Fruit fly (Drosophila melanogaster) whole organism, embryonic: ENCODE data around the gene CG5225.

Source experiments
- Adf1 ChIP-seq: fragments of 200-800 bp; sonication (Bioruptor generic); IDR thresholded peaks from 2 replicates; pipeline ENCODE4 v1.3.6; 2022; ENCODE audit warnings: missing biosample characterization, missing genetic modification characterization
- B-H2 ChIP-seq: fragments of 200-800 bp; sonication (Bioruptor generic); optimal IDR thresholded peaks from 2 replicates; lab custom pipeline; 2018; ENCODE audit warnings: missing biosample characterization, mild to moderate bottlenecking, missing genetic modification characterization
- BtbVII ChIP-seq: fragments of 200-800 bp; sonication (Bioruptor generic); optimal IDR thresholded peaks from 3 replicates; lab custom pipeline; 2017; ENCODE audit warnings: missing biosample characterization, mild to moderate bottlenecking, missing genetic modification characterization
- CG10274 ChIP-seq: fragments of 200-800 bp; sonication (Bioruptor generic); optimal IDR thresholded peaks from 3 replicates; lab custom pipeline; 2017; ENCODE audit warnings: missing biosample characterization, mild to moderate bottlenecking, missing genetic modification characterization
- CG12769 ChIP-seq: fragments of 200-800 bp; sonication (Bioruptor generic); optimal IDR thresholded peaks from 2 replicates; lab custom pipeline; 2019; ENCODE audit warnings: missing biosample characterization, mild to moderate bottlenecking, missing genetic modification characterization, moderate library complexity
- CG13624 ChIP-seq: fragments of 200-800 bp; sonication (Bioruptor generic); optimal IDR thresholded peaks from 2 replicates; lab custom pipeline; 2016; ENCODE audit warnings: missing biosample characterization, missing genetic modification characterization
- CG13894 ChIP-seq: fragments of 200-800 bp; sonication (Bioruptor generic); optimal IDR thresholded peaks from 3 replicates; lab custom pipeline; 2018; ENCODE audit warnings: missing biosample characterization, mild to moderate bottlenecking, missing genetic modification characterization, moderate library complexity
- CG17186 ChIP-seq: fragments of 200-800 bp; sonication (Bioruptor generic); optimal IDR thresholded peaks from 3 replicates; lab custom pipeline; 2017; ENCODE audit warnings: missing biosample characterization, missing genetic modification reagents, missing genetic modification characterization
- CG17802 ChIP-seq: fragments of 200-800 bp; sonication (Bioruptor generic); optimal IDR thresholded peaks from 2 replicates; lab custom pipeline; 2018; ENCODE audit warnings: missing biosample characterization, mild to moderate bottlenecking, missing genetic modification characterization, moderate library complexity
- CG17829 ChIP-seq: fragments of 200-800 bp; optimal IDR thresholded peaks from 2 replicates; lab custom pipeline; 2019; ENCODE audit warnings: missing biosample characterization, mild to moderate bottlenecking, missing genetic modification characterization, moderate library complexity
- CG17912 ChIP-seq: fragments of 200-800 bp; sonication (Bioruptor generic); optimal IDR thresholded peaks from 2 replicates; lab custom pipeline; 2018; ENCODE audit warnings: missing biosample characterization, mild to moderate bottlenecking, missing genetic modification characterization
- CG18619 ChIP-seq: fragments of 200-800 bp; sonication (Bioruptor generic); optimal IDR thresholded peaks from 3 replicates; lab custom pipeline; 2017; ENCODE audit warnings: missing biosample characterization, mild to moderate bottlenecking, missing genetic modification characterization
- CG2875 ChIP-seq: fragments of 200-800 bp; sonication (Bioruptor generic); optimal IDR thresholded peaks from 2 replicates; lab custom pipeline; 2017; ENCODE audit warnings: missing biosample characterization, mild to moderate bottlenecking, missing genetic modification characterization, missing genetic modification reagents
- CG3163 ChIP-seq: fragments of 200-800 bp; sonication (Bioruptor generic); optimal IDR thresholded peaks from 3 replicates; lab custom pipeline; 2016; ENCODE audit warnings: missing biosample characterization, missing genetic modification characterization
- CG3281 ChIP-seq: fragments of 200-800 bp; sonication (Bioruptor generic); optimal IDR thresholded peaks from 3 replicates; lab custom pipeline; 2017; ENCODE audit warnings: missing biosample characterization, mild to moderate bottlenecking, missing genetic modification characterization
- CG3847 ChIP-seq: fragments of 200-800 bp; sonication (Bioruptor generic); IDR thresholded peaks from 2 replicates; pipeline ENCODE4 v1.3.6; 2022; ENCODE audit warnings: missing biosample characterization, missing genetic modification characterization
- CG6175 ChIP-seq: fragments of 200-800 bp; sonication (Bioruptor generic); IDR thresholded peaks from 3 replicates; pipeline ENCODE4 v1.3.6; 2022; ENCODE audit warnings: missing biosample characterization, missing genetic modification characterization
- CG7271 ChIP-seq: fragments of 200-800 bp; sonication (Bioruptor generic); optimal IDR thresholded peaks from 2 replicates; lab custom pipeline; 2018; ENCODE audit warnings: missing biosample characterization, mild to moderate bottlenecking, missing genetic modification characterization, moderate library complexity
- CG8281 ChIP-seq: fragments of 200-800 bp; sonication (Bioruptor generic); optimal IDR thresholded peaks from 2 replicates; lab custom pipeline; 2018; ENCODE audit warnings: missing biosample characterization, mild to moderate bottlenecking, missing genetic modification characterization, moderate library complexity
- CG8290 ChIP-seq, 3 experiments: fragments of 200-800 bp; sonication (Bioruptor generic); optimal IDR thresholded peaks; 2 replicates each; lab custom pipeline; 2016 to 2019; ENCODE audit warnings: missing biosample characterization in 3 of 3, missing genetic modification characterization in 3 of 3, mild to moderate bottlenecking in 2 of 3, moderate library complexity in 1 of 3
- Fer1 ChIP-seq: fragments of 200-800 bp; sonication (Bioruptor generic); optimal IDR thresholded peaks from 2 replicates; lab custom pipeline; 2017; ENCODE audit warnings: missing biosample characterization, mild to moderate bottlenecking, missing genetic modification characterization
- HLH3B ChIP-seq: fragments of 200-800 bp; sonication (Bioruptor generic); IDR thresholded peaks from 2 replicates; pipeline ENCODE4 v1.3.6; 2022; ENCODE audit warnings: missing biosample characterization, missing genetic modification characterization
- HLHmδ ChIP-seq: fragments of 200-800 bp; sonication (Bioruptor generic); optimal IDR thresholded peaks from 2 replicates; lab custom pipeline; 2018; ENCODE audit warnings: missing biosample characterization, mild to moderate bottlenecking, missing genetic modification characterization, moderate library complexity
- HmgZ ChIP-seq: fragments of 200-800 bp; sonication (Bioruptor generic); optimal IDR thresholded peaks from 2 replicates; lab custom pipeline; 2018; ENCODE audit warnings: missing biosample characterization, mild to moderate bottlenecking, missing genetic modification characterization
- Hmr ChIP-seq: fragments of 200-800 bp; sonication (Bioruptor generic); optimal IDR thresholded peaks from 3 replicates; lab custom pipeline; 2017; ENCODE audit warnings: mild to moderate bottlenecking, missing biosample characterization, missing genetic modification reagents, missing genetic modification characterization
- Jarid2 ChIP-seq: fragments of 200-800 bp; sonication (Bioruptor generic); optimal IDR thresholded peaks from 3 replicates; lab custom pipeline; 2017; ENCODE audit warnings: mild to moderate bottlenecking, missing biosample characterization, missing genetic modification reagents, missing genetic modification characterization
- Pdp1 ChIP-seq, 2 experiments: fragments of 200-800 bp; sonication (Bioruptor generic); optimal IDR thresholded peaks; 3 replicates each; lab custom pipeline; 2016; ENCODE audit warnings: missing biosample characterization in 2 of 2, missing genetic modification characterization in 2 of 2, mild to moderate bottlenecking in 1 of 2, moderate library complexity in 1 of 2
- amos ChIP-seq: fragments of 200-800 bp; sonication (Bioruptor generic); IDR thresholded peaks from 2 replicates; pipeline ENCODE4 v1.3.6; 2022; ENCODE audit warnings: missing biosample characterization, missing genetic modification characterization; ENCODE audit not compliant: partially characterized antibody
- bowl ChIP-seq: fragments of 200-800 bp; sonication (Bioruptor generic); IDR thresholded peaks from 2 replicates; pipeline ENCODE4 v1.3.6; 2022; ENCODE audit warnings: missing biosample characterization, missing genetic modification characterization
- caup ChIP-seq: fragments of 200-800 bp; sonication (Bioruptor generic); optimal IDR thresholded peaks from 3 replicates; lab custom pipeline; 2017; ENCODE audit warnings: missing biosample characterization, mild to moderate bottlenecking, missing genetic modification characterization, moderate library complexity; ENCODE audit not compliant: severe bottlenecking
- ci ChIP-seq: fragments of 200-800 bp; sonication (Bioruptor generic); IDR thresholded peaks from 3 replicates; pipeline ENCODE4 v1.3.6; 2022; ENCODE audit warnings: missing biosample characterization, missing genetic modification characterization
- crp ChIP-seq, 2 experiments: fragments of 200-800 bp; sonication (Bioruptor generic); optimal IDR thresholded peaks; 2 replicates in 1 of 2; 3 replicates in 1 of 2; lab custom pipeline; 2017; ENCODE audit warnings: missing biosample characterization in 2 of 2, missing genetic modification characterization in 2 of 2, mild to moderate bottlenecking in 1 of 2, moderate library complexity in 1 of 2
- cwo ChIP-seq: fragments of 200-800 bp; sonication (Bioruptor generic); optimal IDR thresholded peaks from 3 replicates; lab custom pipeline; 2017; ENCODE audit warnings: missing biosample characterization, missing genetic modification characterization, mild to moderate bottlenecking, moderate library complexity, missing genetic modification reagents
- gfzf ChIP-seq: fragments of 200-800 bp; sonication (Bioruptor generic); optimal IDR thresholded peaks from 2 replicates; lab custom pipeline; 2016; ENCODE audit warnings: missing biosample characterization, mild to moderate bottlenecking, missing genetic modification characterization, moderate library complexity
- grn ChIP-seq: fragments of 200-800 bp; sonication (Bioruptor generic); optimal IDR thresholded peaks from 3 replicates; lab custom pipeline; 2017; ENCODE audit warnings: missing biosample characterization, missing genetic modification characterization
- hb ChIP-seq: fragments of 200-800 bp; sonication (Bioruptor generic); IDR thresholded peaks from 3 replicates; pipeline ENCODE4 v1.3.6; 2022; ENCODE audit warnings: missing biosample characterization, missing genetic modification characterization; ENCODE audit not compliant: partially characterized antibody
- knrl ChIP-seq: fragments of 200-800 bp; sonication (Bioruptor generic); IDR thresholded peaks from 3 replicates; pipeline ENCODE4 v1.3.6; 2022; ENCODE audit warnings: missing biosample characterization, missing genetic modification characterization; ENCODE audit not compliant: partially characterized antibody
- lab ChIP-seq: fragments of 200-800 bp; sonication (Bioruptor generic); optimal IDR thresholded peaks from 3 replicates; lab custom pipeline; 2017; ENCODE audit warnings: missing biosample characterization, missing genetic modification characterization, mild to moderate bottlenecking, moderate library complexity, missing genetic modification reagents
- lilli ChIP-seq: fragments of 200-800 bp; sonication (Bioruptor generic); optimal IDR thresholded peaks from 3 replicates; lab custom pipeline; 2016; ENCODE audit warnings: missing biosample characterization, missing genetic modification characterization
- lov ChIP-seq, 2 experiments: fragments of 200-800 bp in 1 of 2; fragments of >200 bp in 1 of 2; sonication (Bioruptor generic) in 1 of 2; IDR thresholded peaks in 1 of 2; optimal IDR thresholded peaks in 1 of 2; 2 replicates in 1 of 2; 3 replicates in 1 of 2; pipeline versions ENCODE4 v1.3.6 to Lab custom; 2017 to 2022; ENCODE audit warnings: missing biosample characterization in 1 of 2, missing genetic modification characterization in 1 of 2
- peb ChIP-seq: fragments of 200-800 bp; sonication (Bioruptor generic); IDR thresholded peaks from 2 replicates; pipeline ENCODE4 v1.3.6; 2022; ENCODE audit warnings: missing biosample characterization, missing genetic modification characterization
- pros ChIP-seq: fragments of 200-800 bp; sonication (Bioruptor generic); optimal IDR thresholded peaks from 3 replicates; lab custom pipeline; 2019; ENCODE audit warnings: missing biosample characterization, mild to moderate bottlenecking, missing genetic modification characterization, moderate library complexity
- so ChIP-seq: fragments of 200-800 bp; sonication (Bioruptor generic); IDR thresholded peaks from 3 replicates; pipeline ENCODE4 v1.3.6; 2022; ENCODE audit warnings: missing biosample characterization, missing genetic modification characterization
- stc ChIP-seq: fragments of 200-800 bp; sonication (Bioruptor generic); IDR thresholded peaks from 2 replicates; pipeline ENCODE4 v1.3.6; 2022; ENCODE audit warnings: missing biosample characterization, missing genetic modification characterization
- tio ChIP-seq: fragments of 200-800 bp; sonication (Bioruptor generic); optimal IDR thresholded peaks from 2 replicates; lab custom pipeline; 2017; ENCODE audit warnings: missing biosample characterization, missing genetic modification characterization, inconsistent platforms
- tna ChIP-seq: fragments of 200-800 bp; sonication (Bioruptor generic); IDR thresholded peaks from 2 replicates; pipeline ENCODE4 v1.3.6; 2022; ENCODE audit warnings: missing biosample characterization, missing genetic modification characterization; ENCODE audit not compliant: partially characterized antibody

Gene CG5225

dm6 chr3R:17077968-17078417, 49.5 kb downstream of the CG5225 start (continued):
- peak; percentile 20 for TF ChIP-seq pros (GFP tag; lab: Kevin White, UChicago)
- no peak for TF ChIP-seq CG17186
- peak in 1 of 2 experiments; percentile 78 for TF ChIP-seq Pdp1 (GFP tag; optimal IDR thresholded peaks at IDR 0.05; lab: Kevin White, UChicago)
- TF ChIP-seq CG7271 (tag; lab: Kevin White, UChicago): no peak
- TF ChIP-seq bowl: 0 out of 2 replicates have a peak, but pooled peaks have one; percentile 31
- TF ChIP-seq Adf1: peak; percentile 61; the same call in 1 of the 2 replicates
- no peak for TF ChIP-seq hb (GFP tag; lab: Robert Waterston, UW)
- no peak for TF ChIP-seq peb
- peak; percentile 24 for TF ChIP-seq Fer1 (GFP tag; lab: Kevin White, UChicago)
- peak; percentile 12; the same call in 1 of the 3 replicates for TF ChIP-seq so (GFP tag; lab: Robert Waterston, UW)
- peak; percentile 27 for TF ChIP-seq CG13624 (GFP tag; lab: Kevin White, UChicago)
- peak; percentile 38 for TF ChIP-seq B-H2 (GFP tag; lab: Kevin White, UChicago)
- TF ChIP-seq amos (GFP tag; lab: Robert Waterston, UW): no peak; the same call in 1 of the 2 replicates
- no peak for TF ChIP-seq CG8281
- no peak for TF ChIP-seq CG18619 (GFP tag; lab: Kevin White, UChicago)
- peak; percentile 21; the same call in 1 of the 2 replicates for TF ChIP-seq stc (GFP tag; lab: Robert Waterston, UW)
- TF ChIP-seq CG3281 (GFP tag; lab: Kevin White, UChicago): peak; percentile 17
- peak; percentile 58 for TF ChIP-seq grn (GFP tag; lab: Kevin White, UChicago)
- TF ChIP-seq HmgZ (tag; lab: Kevin White, UChicago): peak; percentile 62
- TF ChIP-seq CG2875 (GFP tag; lab: Kevin White, UChicago): no peak
- TF ChIP-seq CG17829 (tag; lab: Kevin White, UChicago): peak; percentile 18
- TF ChIP-seq ci (GFP tag; lab: Robert Waterston, UW): peak; percentile 32; the same call in 2 of the 3 replicates
- no peak for TF ChIP-seq tio
- no peak for TF ChIP-seq CG8290 (GFP tag; optimal IDR thresholded peaks at IDR 0.05; lab: Kevin White, UChicago)
- peak in 1 of 2 experiments; percentile 37 for TF ChIP-seq CG8290 (tag; optimal IDR thresholded peaks at IDR 0.05; lab: Kevin White, UChicago)
- TF ChIP-seq Jarid2 (GFP tag; lab: Kevin White, UChicago): peak; percentile 64
- TF ChIP-seq CG10274 (GFP tag; lab: Kevin White, UChicago): no peak
- TF ChIP-seq crp (GFP tag; optimal IDR thresholded peaks at IDR 0.05; lab: Kevin White, UChicago): peak in 1 of 2 experiments; percentile 51
- TF ChIP-seq CG17912 (GFP tag; lab: Kevin White, UChicago): peak; percentile 34
- no peak for TF ChIP-seq lov (optimal IDR thresholded peaks at IDR 0.05; lab: Kevin White, UChicago)
- TF ChIP-seq lov (GFP tag; IDR thresholded peaks at IDR 0.05; lab: Robert Waterston, UW): 0 out of 3 replicates have a peak, but pooled peaks have one; percentile 18
- no peak for TF ChIP-seq gfzf
- peak; percentile 70 for TF ChIP-seq CG13894 (tag; lab: Kevin White, UChicago)
- peak; percentile 17 for TF ChIP-seq CG3163 (GFP tag; lab: Kevin White, UChicago)
- peak; percentile 51 for TF ChIP-seq HLHmδ (GFP tag; lab: Kevin White, UChicago)
- peak; percentile 15 for TF ChIP-seq caup
- no peak for TF ChIP-seq CG3847 (GFP tag; lab: Robert Waterston, UW)
- TF ChIP-seq CG6175 (GFP tag; lab: Robert Waterston, UW): peak; percentile 70; the same call in 1 of the 3 replicates
- TF ChIP-seq lab (GFP tag; lab: Kevin White, UChicago): peak; percentile 64
- no peak for TF ChIP-seq CG17802 (tag; lab: Kevin White, UChicago)
- 0 out of 3 replicates have a peak, but pooled peaks have one; percentile 18 for TF ChIP-seq knrl (GFP tag; lab: Robert Waterston, UW)
- TF ChIP-seq HLH3B: peak; percentile 43; the same call in 1 of the 2 replicates
- TF ChIP-seq Hmr: peak; percentile 19
- peak; percentile 7 for TF ChIP-seq lilli (GFP tag; lab: Kevin White, UChicago)
- TF ChIP-seq cwo (GFP tag; lab: Kevin White, UChicago): peak; percentile 79
- TF ChIP-seq CG12769 (tag; lab: Kevin White, UChicago): peak; percentile 60
- TF ChIP-seq BtbVII (GFP tag; lab: Kevin White, UChicago): peak; percentile 19
- peak; percentile 36; the same call in 1 of the 2 replicates for TF ChIP-seq tna (GFP tag; lab: Robert Waterston, UW)
